Worm (Caenorhabditis elegans) whole organism, late embryonic: Measurements from ENCODE around the gene clec-117.

ENCODE experiments used
- ahr-1 ChIP-seq: sonication (generic microtip); optimal IDR thresholded peaks from 2 replicates; lab custom pipeline; 2016; ENCODE audit warnings: missing genetic modification characterization, missing compliant biosample characterization
- ama-1 ChIP-seq: fragments of 150-350 bp; optimal IDR thresholded peaks from 2 replicates; lab custom pipeline; 2014
- ceh-14 ChIP-seq: sonication (generic microtip); optimal IDR thresholded peaks from 2 replicates; lab custom pipeline; 2016; ENCODE audit warnings: missing genotype, missing genetic modification characterization, missing compliant biosample characterization
- ceh-18 ChIP-seq: sonication (generic microtip); optimal IDR thresholded peaks from 2 replicates; lab custom pipeline; 2016; ENCODE audit warnings: missing genetic modification characterization, missing compliant biosample characterization
- ceh-19 ChIP-seq: fragments of 200-800 bp; sonication (Bioruptor generic); optimal IDR thresholded peaks from 2 replicates; lab custom pipeline; 2018; ENCODE audit warnings: mild to moderate bottlenecking, missing genetic modification characterization, missing compliant biosample characterization
- ceh-24 ChIP-seq: sonication (generic microtip); optimal IDR thresholded peaks from 2 replicates; lab custom pipeline; 2016; ENCODE audit warnings: mild to moderate bottlenecking, missing genetic modification characterization, missing compliant biosample characterization
- ceh-30 ChIP-seq: fragments of 150-350 bp; optimal IDR thresholded peaks from 2 replicates; lab custom pipeline; 2014; ENCODE audit warnings: missing biosample characterization, missing genetic modification characterization
- ceh-34 ChIP-seq: sonication (generic microtip); optimal IDR thresholded peaks from 2 replicates; lab custom pipeline; 2016; ENCODE audit warnings: mild to moderate bottlenecking, missing genetic modification characterization, missing compliant biosample characterization
- ceh-48 ChIP-seq: sonication (generic microtip); optimal IDR thresholded peaks from 2 replicates; lab custom pipeline; 2016; ENCODE audit warnings: missing genetic modification characterization, inconsistent platforms, missing compliant biosample characterization
- ceh-9 ChIP-seq: sonication (generic microtip); optimal IDR thresholded peaks from 2 replicates; lab custom pipeline; 2016; ENCODE audit warnings: mild to moderate bottlenecking, missing genetic modification characterization, inconsistent platforms, missing compliant biosample characterization
- che-1 ChIP-seq: sonication (generic microtip); optimal IDR thresholded peaks from 2 replicates; lab custom pipeline; 2016; ENCODE audit warnings: mild to moderate bottlenecking, missing genetic modification characterization, missing compliant biosample characterization
- dmd-4 ChIP-seq: sonication (generic microtip); optimal IDR thresholded peaks from 2 replicates; lab custom pipeline; 2016; ENCODE audit warnings: borderline replicate concordance, missing genetic modification characterization, missing compliant biosample characterization
- eyg-1 ChIP-seq: sonication (generic microtip); optimal IDR thresholded peaks from 2 replicates; lab custom pipeline; 2016; ENCODE audit warnings: missing genotype, missing genetic modification characterization, missing compliant biosample characterization
- fkh-6 ChIP-seq: sonication (generic microtip); optimal IDR thresholded peaks from 2 replicates; lab custom pipeline; 2016; ENCODE audit warnings: missing genetic modification characterization, missing compliant biosample characterization
- hlh-13 ChIP-seq: fragments of 200-800 bp; sonication (Bioruptor generic); optimal IDR thresholded peaks from 2 replicates; lab custom pipeline; 2018; ENCODE audit warnings: mild to moderate bottlenecking, missing genetic modification characterization, missing compliant biosample characterization
- hlh-15 ChIP-seq: sonication (generic microtip); optimal IDR thresholded peaks from 2 replicates; lab custom pipeline; 2016; ENCODE audit warnings: missing genetic modification characterization, missing compliant biosample characterization
- madf-2 ChIP-seq: sonication (generic microtip); optimal IDR thresholded peaks from 2 replicates; lab custom pipeline; 2017; ENCODE audit warnings: missing genetic modification characterization, missing compliant biosample characterization
- mec-3 ChIP-seq: sonication (generic microtip); optimal IDR thresholded peaks from 2 replicates; lab custom pipeline; 2016; ENCODE audit warnings: borderline replicate concordance, missing genetic modification characterization, missing compliant biosample characterization
- npax-4 ChIP-seq: sonication (generic microtip); optimal IDR thresholded peaks from 2 replicates; lab custom pipeline; 2016; ENCODE audit warnings: missing genetic modification characterization, missing compliant biosample characterization
- odd-2 ChIP-seq: sonication (generic microtip); optimal IDR thresholded peaks from 2 replicates; lab custom pipeline; 2017; ENCODE audit warnings: antibody characterized with exemption, mild to moderate bottlenecking, missing genetic modification characterization, missing compliant biosample characterization
- pag-3 ChIP-seq: sonication (generic microtip); optimal IDR thresholded peaks from 2 replicates; lab custom pipeline; 2016; ENCODE audit warnings: missing compliant biosample characterization, missing genetic modification characterization, borderline replicate concordance
- pat-9 ChIP-seq: fragments of 200-800 bp; sonication (Bioruptor generic); optimal IDR thresholded peaks from 2 replicates; lab custom pipeline; 2018; ENCODE audit warnings: mild to moderate bottlenecking, missing genetic modification characterization, moderate library complexity, missing compliant biosample characterization
- pha-4 ChIP-seq: fragments of 150-350 bp; optimal IDR thresholded peaks from 2 replicates; lab custom pipeline; 2018; ENCODE audit warnings: missing biosample characterization, missing genetic modification reagents, missing genetic modification characterization
- pqm-1 ChIP-seq: sonication (generic microtip); optimal IDR thresholded peaks from 2 replicates; lab custom pipeline; 2016; ENCODE audit warnings: missing genetic modification characterization, missing compliant biosample characterization
- ref-2 ChIP-seq: sonication (generic microtip); optimal IDR thresholded peaks from 2 replicates; lab custom pipeline; 2016; ENCODE audit warnings: missing genetic modification characterization, missing compliant biosample characterization
- rnt-1 ChIP-seq: sonication (generic microtip); optimal IDR thresholded peaks from 2 replicates; lab custom pipeline; 2016; ENCODE audit warnings: missing genetic modification characterization, missing compliant biosample characterization
- sdc-2 ChIP-seq: sonication (generic microtip); optimal IDR thresholded peaks from 2 replicates; lab custom pipeline; 2016; ENCODE audit warnings: missing genotype, missing genetic modification characterization, missing compliant biosample characterization
- sox-4 ChIP-seq: sonication (generic microtip); optimal IDR thresholded peaks from 2 replicates; lab custom pipeline; 2017; ENCODE audit warnings: mild to moderate bottlenecking, missing genetic modification characterization, inconsistent platforms, missing compliant biosample characterization
- syd-9 ChIP-seq: sonication (generic microtip); optimal IDR thresholded peaks from 2 replicates; lab custom pipeline; 2016; ENCODE audit warnings: mild to moderate bottlenecking, missing genetic modification characterization, moderate library complexity, missing compliant biosample characterization
- tbx-2 ChIP-seq: sonication (generic microtip); optimal IDR thresholded peaks from 2 replicates; lab custom pipeline; 2016; ENCODE audit warnings: missing genetic modification characterization, missing compliant biosample characterization
- ttx-3 ChIP-seq: sonication (generic microtip); optimal IDR thresholded peaks from 2 replicates; lab custom pipeline; 2016; ENCODE audit warnings: missing genetic modification reagents, missing genetic modification characterization, missing compliant biosample characterization
- unc-3 ChIP-seq, 2 experiments: fragments of 200-800 bp in 1 of 2; sonication (Bioruptor generic) in 1 of 2; sonication (generic microtip) in 1 of 2; conservative IDR thresholded peaks in 1 of 2; optimal IDR thresholded peaks in 1 of 2; 2 replicates each; pipeline versions ENCODE4 v1.3.6 to Lab custom; 2016 to 2022; ENCODE audit warnings: missing compliant biosample characterization in 2 of 2, missing genetic modification characterization in 2 of 2, missing genetic modification reagents in 1 of 2
- unc-42 ChIP-seq: sonication (generic microtip); optimal IDR thresholded peaks from 2 replicates; lab custom pipeline; 2016; ENCODE audit warnings: missing genotype, missing genetic modification characterization, missing compliant biosample characterization
- unc-86 ChIP-seq: sonication (generic microtip); optimal IDR thresholded peaks from 2 replicates; lab custom pipeline; 2016; ENCODE audit warnings: missing genetic modification characterization, missing compliant biosample characterization

clec-117 gene

DNA sequence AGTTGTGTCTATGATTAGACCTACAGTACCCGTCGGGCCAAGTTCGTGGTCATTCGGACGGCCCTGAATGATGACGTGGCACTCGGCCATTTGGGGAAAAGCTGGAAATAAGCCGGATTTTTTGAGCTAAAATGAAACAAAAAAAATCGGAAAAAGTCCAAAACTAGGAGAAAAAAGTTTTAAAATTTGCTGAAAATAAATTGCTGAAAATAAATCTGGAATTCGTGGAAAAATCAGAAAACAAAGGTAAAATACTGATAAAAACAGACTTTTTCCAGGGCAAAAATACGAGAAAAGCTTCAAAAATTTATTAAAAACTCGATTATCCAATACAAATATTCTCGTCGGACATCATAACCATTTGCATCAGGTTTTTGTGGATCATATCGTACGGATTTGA is 13.2 kb downstream of the clec-117 start, which contains the start of gene B0432.9:
TSS of gene B0432.9 (minus strand) at position 101 of the 400 bp plus-strand sequence.
- no peak for TF ChIP-seq fkh-6
- no peak for TF ChIP-seq che-1 (tag; lab: Kevin White, UChicago)
- TF ChIP-seq rnt-1 (tag; lab: Kevin White, UChicago) = no peak
- no peak for TF ChIP-seq ahr-1 (tag; lab: Kevin White, UChicago)
- TF ChIP-seq ceh-30 = no peak
- no peak for TF ChIP-seq hlh-13 (GFP tag; lab: Kevin White, UChicago)
- no peak for TF ChIP-seq sox-4 (tag; lab: Kevin White, UChicago)
- no peak for TF ChIP-seq ceh-19 (GFP tag; lab: Kevin White, UChicago)
- no peak for TF ChIP-seq syd-9 (tag; lab: Kevin White, UChicago)

DNA sequence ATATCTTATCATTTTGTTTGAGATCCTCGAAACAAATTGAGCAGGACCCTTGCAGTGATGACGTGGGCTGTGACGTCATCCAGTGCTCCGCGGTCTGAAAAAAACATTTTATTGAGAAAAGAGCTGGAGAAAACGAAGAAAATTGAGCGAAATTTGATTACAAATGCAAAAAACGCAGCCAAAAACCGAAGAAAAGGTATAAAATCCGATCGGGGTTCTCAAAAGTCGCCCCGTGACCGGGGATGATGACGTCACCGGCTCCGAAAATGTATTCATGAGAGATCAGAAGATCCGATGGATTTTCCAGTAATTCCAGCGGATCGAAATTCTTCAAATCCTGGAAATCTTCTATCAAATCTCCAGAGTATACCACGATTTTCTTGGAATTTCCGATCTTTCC is 14.3 kb downstream of the clec-117 start, which contains the start of gene trul-1:
TSS of gene trul-1 (minus strand) at position 101 of the 400 bp plus-strand sequence.
- TF ChIP-seq sdc-2 (tag; lab: Kevin White, UChicago) = no peak
- TF ChIP-seq unc-42 (tag; lab: Kevin White, UChicago) = no peak
- no peak for TF ChIP-seq unc-3 (GFP tag; conservative IDR thresholded peaks at IDR 0.05; lab: Robert Waterston, UW)
- TF ChIP-seq unc-3 (tag; optimal IDR thresholded peaks at IDR 0.05; lab: Kevin White, UChicago) = no peak
- TF ChIP-seq pqm-1 (tag; lab: Kevin White, UChicago) = no peak
- TF ChIP-seq che-1 (tag; lab: Kevin White, UChicago) = no peak
- TF ChIP-seq, all 69 proteins: peak for 0

- TF ChIP-seq madf-2 (tag; lab: Kevin White, UChicago) (no peak), syd-9 (tag; lab: Kevin White, UChicago) (no peak), rnt-1 (tag; lab: Kevin White, UChicago) (no peak), ref-2 (no peak), ama-1 (lab: Kevin White, UChicago) (no peak), ceh-18 (tag; lab: Kevin White, UChicago) (no peak), fkh-6 (no peak), odd-2 (no peak), unc-86 (no peak), tbx-2 (no peak), ttx-3 (tag; lab: Kevin White, UChicago) (no peak), ceh-9 (tag; lab: Kevin White, UChicago) (no peak), npax-4 (no peak), ceh-24 (tag; lab: Kevin White, UChicago) (no peak)
These were observed 18.2 kb downstream of the clec-117 start, which contains the start of gene B0432.8 for ce11 chrII:278636-279035. B0432.8 (minus strand) TSS chrII:278736.

ce11 chrII:273872-274271 is 22.9 kb downstream of the clec-117 start, which contains the start of gene B0432.7:
B0432.7 (minus strand) TSS chrII:273972.
- no peak for TF ChIP-seq ceh-34
- TF ChIP-seq pha-4 (tag; lab: Kevin White, UChicago) = no peak
- TF ChIP-seq eyg-1 (tag; lab: Kevin White, UChicago) = no peak
- no peak for TF ChIP-seq ttx-3 (tag; lab: Kevin White, UChicago)
- no peak for TF ChIP-seq pat-9
- TF ChIP-seq unc-86 = no peak
- TF ChIP-seq, all 69 proteins: peak for 0

DNA sequence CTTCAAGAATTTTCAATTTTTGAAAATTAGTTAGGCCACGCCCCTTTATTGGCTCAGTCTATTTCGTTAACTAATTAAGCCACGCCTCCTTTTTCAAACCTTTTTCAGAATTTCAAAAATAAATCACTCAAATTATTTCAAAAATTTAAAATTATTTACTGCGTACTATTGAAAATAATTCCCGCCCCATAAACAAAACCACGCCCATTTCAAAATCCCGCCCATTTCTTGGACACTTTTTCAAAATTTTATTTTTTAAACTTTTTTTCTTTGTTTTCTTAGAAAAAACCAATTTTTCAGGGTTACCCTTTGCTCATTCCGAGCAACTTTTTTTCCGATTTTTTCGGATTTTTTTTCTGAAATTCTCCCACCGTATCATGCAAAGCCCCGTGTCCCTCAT is 32.8 kb downstream of the clec-117 start, which contains the start of gene B0432.14:
TSS of gene B0432.14 (plus strand) at position 301 of the 400 bp plus-strand sequence.
- TF ChIP-seq hlh-15 (tag; lab: Kevin White, UChicago) (no peak), pag-3 (tag; lab: Kevin White, UChicago) (no peak), ceh-48 (tag; lab: Kevin White, UChicago) (no peak), dmd-4 (tag; lab: Kevin White, UChicago) (no peak), ref-2 (no peak), mec-3 (tag; lab: Kevin White, UChicago) (no peak), unc-86 (no peak), ceh-14 (tag; lab: Kevin White, UChicago) (no peak)
- TF ChIP-seq, all 69 proteins: peak for 0
